Worm (Caenorhabditis elegans) whole organism, midembryonic: ENCODE results near the gene ham-1.
A peak's percentile ranks its signal among the peaks of the same experiment; 100 is the strongest.

Source experiments
- T22C8.4 ChIP-seq: fragments of 200-800 bp; sonication (Bioruptor generic); IDR thresholded peaks from 2 replicates; pipeline ENCODE4 v1.3.6; 2022; ENCODE audit warnings: missing genetic modification characterization, missing compliant biosample characterization
- cog-1 ChIP-seq: sonication (generic microtip); optimal IDR thresholded peaks from 2 replicates; lab custom pipeline; 2016; ENCODE audit warnings: missing genetic modification characterization, missing compliant biosample characterization
- flt-1 ChIP-seq: fragments of 200-800 bp; sonication (Bioruptor generic); IDR thresholded peaks from 2 replicates; pipeline ENCODE4 v1.3.6; 2022; ENCODE audit warnings: missing genetic modification characterization, missing compliant biosample characterization
- klf-2 ChIP-seq: fragments of 200-800 bp; sonication (Bioruptor generic); conservative IDR thresholded peaks from 2 replicates; pipeline ENCODE4 v1.3.6; 2022; ENCODE audit warnings: missing genetic modification reagents, missing genetic modification characterization, missing compliant biosample characterization
- med-1 ChIP-seq: sonication (generic microtip); optimal IDR thresholded peaks from 2 replicates; lab custom pipeline; 2017; ENCODE audit warnings: missing genetic modification characterization, mild to moderate bottlenecking, missing compliant biosample characterization, antibody characterized with exemption, missing genetic modification reagents; ENCODE audit not compliant: insufficient read depth
- ref-1 ChIP-seq: fragments of 200-800 bp; sonication (Bioruptor generic); conservative IDR thresholded peaks from 2 replicates; pipeline ENCODE4 v1.3.6; 2022; ENCODE audit warnings: missing genetic modification reagents, missing genetic modification characterization, missing compliant biosample characterization
- tab-1 ChIP-seq: fragments of 200-800 bp; sonication (Bioruptor generic); IDR thresholded peaks from 2 replicates; pipeline ENCODE4 v1.3.6; 2022; ENCODE audit warnings: missing genetic modification characterization, missing compliant biosample characterization
- ztf-23 ChIP-seq: fragments of 200-800 bp; sonication (Bioruptor generic); IDR thresholded peaks from 2 replicates; pipeline ENCODE4 v1.3.6; 2022; ENCODE audit warnings: missing genetic modification reagents, missing genetic modification characterization, missing compliant biosample characterization
- ztf-29 ChIP-seq: fragments of 200-800 bp; sonication (Bioruptor generic); IDR thresholded peaks from 2 replicates; pipeline ENCODE4 v1.3.6; 2022; ENCODE audit warnings: missing genetic modification reagents, missing genetic modification characterization, missing compliant biosample characterization

Gene ham-1

ce11 chrIV:12585966-12586365 is 44.0 kb downstream of the ham-1 start, which contains the start of gene K08E7.8:
K08E7.8 (minus strand) TSS chrIV:12586066.
- TF ChIP-seq ztf-23 (GFP tag; lab: Robert Waterston, UW): no peak
- no peak for TF ChIP-seq klf-2 (GFP tag; lab: Robert Waterston, UW)
- TF ChIP-seq ztf-29 (GFP tag; lab: Robert Waterston, UW): no peak
- no peak for TF ChIP-seq ref-1 (GFP tag; lab: Robert Waterston, UW)
- no peak for TF ChIP-seq cog-1 (tag; lab: Kevin White, UChicago)
- TF ChIP-seq tab-1 (GFP tag; lab: Robert Waterston, UW): no peak
- TF ChIP-seq flt-1 (GFP tag; lab: Robert Waterston, UW): no peak
- TF ChIP-seq med-1 (GFP tag; lab: Kevin White, UChicago): no peak
- TF ChIP-seq T22C8.4: no peak

- TF ChIP-seq ref-1 (GFP tag; lab: Robert Waterston, UW): no peak
- no peak for TF ChIP-seq flt-1 (GFP tag; lab: Robert Waterston, UW)
- no peak for TF ChIP-seq med-1 (GFP tag; lab: Kevin White, UChicago)
- no peak for TF ChIP-seq ztf-23 (GFP tag; lab: Robert Waterston, UW)
- no peak for TF ChIP-seq ztf-29 (GFP tag; lab: Robert Waterston, UW)
- TF ChIP-seq tab-1 (GFP tag; lab: Robert Waterston, UW): no peak
- TF ChIP-seq T22C8.4: no peak
- TF ChIP-seq klf-2 (GFP tag; lab: Robert Waterston, UW): no peak
Measured at ce11 chrIV:12590373-12590772, 48.4 kb downstream of the ham-1 start, which contains the start of gene cul-6. cul-6 (minus strand) TSS chrIV:12590451.

- TF ChIP-seq flt-1 (GFP tag; lab: Robert Waterston, UW) (peak; percentile 63), ref-1 (GFP tag; lab: Robert Waterston, UW) (peak; percentile 51; the same call in 1 of the 2 replicates), klf-2 (GFP tag; lab: Robert Waterston, UW) (peak; percentile 69), tab-1 (GFP tag; lab: Robert Waterston, UW) (peak; percentile 80), med-1 (GFP tag; lab: Kevin White, UChicago) (peak; percentile 49), ztf-29 (GFP tag; lab: Robert Waterston, UW) (peak; percentile 71; the same call in 1 of the 2 replicates), cog-1 (tag; lab: Kevin White, UChicago) (peak; percentile 59), T22C8.4 (peak; percentile 76), ztf-23 (GFP tag; lab: Robert Waterston, UW) (peak; percentile 88)
Measured at ce11 chrIV:12594574-12594973, 52.6 kb downstream of the ham-1 start.
